Worm (Caenorhabditis elegans): ENCODE data around the gene gcl-1.

ce11 chrIV:13456893-13457292 lies 44.2 kb upstream of the gcl-1 start:
- TF ChIP-seq egl-27 (tag; optimal IDR thresholded peaks at IDR 0.05) = no peak
- no peak for TF ChIP-seq pha-4 (GFP tag; IDR thresholded peaks at IDR 0.05)
- TF ChIP-seq pha-4 (tag; optimal IDR thresholded peaks at IDR 0.05) = no peak
- TF ChIP-seq mdt-29 (GFP tag; IDR thresholded peaks at IDR 0.05) = no peak
- no peak for TF ChIP-seq D1046.2 (GFP tag; IDR thresholded peaks at IDR 0.05)
- TF ChIP-seq ama-1 (optimal IDR thresholded peaks at IDR 0.05) = no peak
- TF ChIP-seq nhr-76 (tag; optimal IDR thresholded peaks at IDR 0.05) = no peak
- no peak for TF ChIP-seq lin-15B (tag; optimal IDR thresholded peaks at IDR 0.05)
- no peak for TF ChIP-seq unc-62 (GFP tag; optimal IDR thresholded peaks at IDR 0.05 in 1 of 2)
- TF ChIP-seq unc-62 (tag; optimal IDR thresholded peaks at IDR 0.05) = no peak
- TF ChIP-seq nhr-102 (tag; optimal IDR thresholded peaks at IDR 0.05) = no peak
- no peak for TF ChIP-seq F49E8.2 (tag; optimal IDR thresholded peaks at IDR 0.05; ENCODE audit: borderline replicate concordance)
- no peak for TF ChIP-seq aha-1 (tag)

Measured in whole organism, L4 larva.